Worm (Caenorhabditis elegans): ENCODE results near the gene tmem-17.

DNA sequence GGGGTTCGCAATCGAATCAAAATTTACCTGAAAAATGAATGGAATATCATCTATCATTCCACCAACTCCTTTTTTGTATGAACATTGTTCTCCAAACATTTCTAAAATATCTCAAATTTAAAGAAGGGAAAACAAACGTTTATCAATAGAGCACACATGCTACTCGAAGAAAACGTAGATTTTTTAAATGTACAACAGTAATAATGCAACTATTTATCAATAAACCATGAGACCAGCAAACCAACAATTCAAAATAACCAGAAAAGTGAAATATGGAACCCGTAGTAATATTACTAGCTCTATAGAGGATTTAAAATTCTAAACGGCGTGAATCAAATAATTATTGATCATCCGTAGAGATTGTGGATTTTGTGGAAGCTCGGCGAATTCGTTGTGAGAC, 8.7 kb downstream of the tmem-17 start, which contains the start of gene ZK418.6:
- TF ChIP-seq che-1 (tag; optimal IDR thresholded peaks at IDR 0.05) = no peak
- TF ChIP-seq ceh-48 (tag; optimal IDR thresholded peaks at IDR 0.05) = no peak
- TF ChIP-seq T23F11.4 (GFP tag; optimal IDR thresholded peaks at IDR 0.05) = no peak

Measured in whole organism, late embryonic.